Worm (Caenorhabditis elegans): ENCODE data around the gene Y43F8A.2.
A peak's percentile ranks its signal among the peaks of the same experiment; 100 is the strongest.

Y43F8A.2 gene

ce11 chrV:19371253-19371652, at the start of gene Y43F8A.2:
TSS of gene Y43F8A.2 (plus strand) at chrV:19371553.
- TF ChIP-seq aly-2 (tag; optimal IDR thresholded peaks at IDR 0.05) (no peak), lin-38 (GFP tag; IDR thresholded peaks at IDR 0.05) (no peak), lim-7 (GFP tag; IDR thresholded peaks at IDR 0.05) (no peak)

ce11 chrV:19322387-19322786, 49.0 kb upstream of the Y43F8A.2 start, which contains the start of gene C43D7.4:
TSS of gene C43D7.4 (minus strand) at chrV:19322487.
- no peak for TF ChIP-seq vab-7 (GFP tag; IDR thresholded peaks at IDR 0.05)
- TF ChIP-seq unc-62 (GFP tag; optimal IDR thresholded peaks at IDR 0.05 in 1 of 2): no peak
- TF ChIP-seq unc-62 (tag; optimal IDR thresholded peaks at IDR 0.05): no peak
- TF ChIP-seq dmd-6 (GFP tag; IDR thresholded peaks at IDR 0.05): no peak
- TF ChIP-seq nhr-48 (tag; optimal IDR thresholded peaks at IDR 0.05): no peak
- no peak for TF ChIP-seq ceh-44 (GFP tag; IDR thresholded peaks at IDR 0.05)
- no peak for TF ChIP-seq fos-1 (tag; optimal IDR thresholded peaks at IDR 0.05)
- TF ChIP-seq aly-2 (tag; optimal IDR thresholded peaks at IDR 0.05): no peak
- no peak for TF ChIP-seq php-3 (GFP tag; IDR thresholded peaks at IDR 0.05)
- no peak for TF ChIP-seq dmd-8 (GFP tag; IDR thresholded peaks at IDR 0.05)
- TF ChIP-seq saeg-2 (GFP tag; IDR thresholded peaks at IDR 0.05): no peak
- no peak for TF ChIP-seq tra-1 (GFP tag; IDR thresholded peaks at IDR 0.05)
- TF ChIP-seq nhr-237 (tag; optimal IDR thresholded peaks at IDR 0.05): no peak
- TF ChIP-seq zip-2 (tag; optimal IDR thresholded peaks at IDR 0.05): no peak
- TF ChIP-seq daf-8 (GFP tag; IDR thresholded peaks at IDR 0.05): no peak
- no peak for TF ChIP-seq spr-1 (tag; optimal IDR thresholded peaks at IDR 0.05)
- TF ChIP-seq madf-9 (GFP tag; conservative IDR thresholded peaks at IDR 0.05): no peak
- no peak for TF ChIP-seq hif-1 (tag; optimal IDR thresholded peaks at IDR 0.05)
- no peak for TF ChIP-seq skn-1 (tag; optimal IDR thresholded peaks at IDR 0.05)

ce11 chrV:19325436-19325835, 45.9 kb upstream of the Y43F8A.2 start:
- TF ChIP-seq lim-7 (GFP tag; IDR thresholded peaks at IDR 0.05) (0 out of 2 replicates have a peak, but pooled peaks have one; percentile 37), tag-97 (GFP tag; IDR thresholded peaks at IDR 0.05) (no peak), aha-1 (tag) (peak; percentile 77), lin-39 (tag; optimal IDR thresholded peaks at IDR 0.05) (no peak), D1046.2 (GFP tag; IDR thresholded peaks at IDR 0.05) (no peak), nhr-48 (tag; optimal IDR thresholded peaks at IDR 0.05) (no peak), arid-1 (GFP tag; conservative IDR thresholded peaks at IDR 0.05) (no peak)

ce11 chrV:19329263-19329662, 42.1 kb upstream of the Y43F8A.2 start, which contains the start of gene fbxb-65:
TSS of gene fbxb-65 (plus strand) at chrV:19329563.
- TF ChIP-seq mxl-2 (GFP tag; conservative IDR thresholded peaks at IDR 0.05): no peak
- no peak for TF ChIP-seq madf-5 (GFP tag; IDR thresholded peaks at IDR 0.05)
- TF ChIP-seq unc-62 (GFP tag; optimal IDR thresholded peaks at IDR 0.05 in 1 of 2): peak in 1 of 2 experiments; percentile 13
- no peak for TF ChIP-seq unc-62 (tag; optimal IDR thresholded peaks at IDR 0.05)
- no peak for TF ChIP-seq F37D6.2 (tag; optimal IDR thresholded peaks at IDR 0.05)
- no peak for TF ChIP-seq nhr-48 (tag; optimal IDR thresholded peaks at IDR 0.05)

ce11 chrV:19337333-19337732, 34.0 kb upstream of the Y43F8A.2 start:
- TF ChIP-seq nhr-41 (GFP tag; IDR thresholded peaks at IDR 0.05) (no peak), ceh-28 (tag; optimal IDR thresholded peaks at IDR 0.05) (peak; percentile 62)

- no peak for TF ChIP-seq T26A8.4 (GFP tag; IDR thresholded peaks at IDR 0.05)
- TF ChIP-seq ZK337.2 (GFP tag; IDR thresholded peaks at IDR 0.05): no peak
- TF ChIP-seq pqm-1 (tag; optimal IDR thresholded peaks at IDR 0.05): no peak
- no peak for TF ChIP-seq nhr-41 (GFP tag; IDR thresholded peaks at IDR 0.05)
- no peak for TF ChIP-seq vab-7 (GFP tag; IDR thresholded peaks at IDR 0.05)
- TF ChIP-seq aly-2 (tag; optimal IDR thresholded peaks at IDR 0.05): no peak
These were observed 19.4 kb upstream of the Y43F8A.2 start for ce11 chrV:19351944-19352343.
